Worm (Caenorhabditis elegans): ENCODE results near the gene T19A5.3.
A peak's percentile ranks its signal among the peaks of the same experiment; 100 is the strongest.

Gene T19A5.3

DNA sequence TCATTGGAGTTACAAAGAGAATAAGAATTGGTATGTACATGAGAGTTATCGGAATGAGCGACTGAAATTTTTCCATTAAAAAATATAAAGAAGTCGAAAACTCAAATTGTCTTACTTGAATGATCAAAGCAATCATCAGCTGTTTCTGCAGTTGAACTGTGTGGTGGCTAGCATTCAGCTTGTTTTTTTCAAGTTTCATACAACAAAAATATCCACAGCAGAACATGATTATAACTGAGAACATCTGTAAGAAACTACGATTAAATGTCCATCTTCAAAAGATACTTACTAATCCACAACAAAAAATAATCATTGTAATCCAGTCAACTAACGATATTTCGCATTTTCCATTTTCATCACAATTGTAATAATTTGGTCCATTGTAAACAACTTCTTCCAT lies 40.9 kb upstream of the T19A5.3 start:
- TF ChIP-seq gei-8 (GFP tag; optimal IDR thresholded peaks at IDR 0.05) (no peak), unc-62 (GFP tag; optimal IDR thresholded peaks at IDR 0.05 in 1 of 2) (peak in 1 of 2 experiments; percentile 3), unc-62 (tag; optimal IDR thresholded peaks at IDR 0.05) (no peak)

DNA sequence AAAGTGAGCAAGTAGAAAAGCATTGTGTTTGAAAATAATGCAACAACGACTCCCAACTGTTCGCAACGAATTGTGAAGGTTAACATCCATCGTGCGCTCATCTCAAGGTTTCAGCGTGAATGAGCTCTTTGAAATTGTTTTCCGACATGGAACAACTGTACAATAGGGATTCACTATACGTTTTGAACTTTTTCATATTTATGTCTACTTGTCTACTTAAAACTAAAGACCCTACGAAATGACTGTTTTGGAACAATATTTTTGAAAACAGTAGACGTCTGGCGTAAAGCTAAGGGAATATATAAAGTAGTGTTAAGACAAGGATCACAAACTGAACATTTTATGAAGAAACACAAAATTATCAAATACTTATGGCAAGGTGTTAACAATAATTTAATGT lies 39.7 kb upstream of the T19A5.3 start, which contains the start of gene str-86:
str-86 (minus strand) TSS at position 101 of the 400 bp plus-strand sequence.
- TF ChIP-seq pqm-1 (tag; optimal IDR thresholded peaks at IDR 0.05) (no peak), sdz-12 (GFP tag; optimal IDR thresholded peaks at IDR 0.05) (no peak), daf-16 (GFP tag; optimal IDR thresholded peaks at IDR 0.05) (no peak), daf-16 (tag; optimal IDR thresholded peaks at IDR 0.05) (no peak), nhr-41 (GFP tag; IDR thresholded peaks at IDR 0.05) (no peak), ceh-32 (tag; optimal IDR thresholded peaks at IDR 0.05; ENCODE audit: poor library complexity) (no peak), T20F7.1 (GFP tag; optimal IDR thresholded peaks at IDR 0.05) (no peak), fos-1 (tag; optimal IDR thresholded peaks at IDR 0.05) (no peak), F10B5.3 (tag; optimal IDR thresholded peaks at IDR 0.05) (no peak), R02D3.7 (tag; optimal IDR thresholded peaks at IDR 0.05) (no peak), vab-7 (GFP tag; IDR thresholded peaks at IDR 0.05) (no peak), mep-1 (tag; optimal IDR thresholded peaks at IDR 0.05) (no peak), spr-1 (tag; optimal IDR thresholded peaks at IDR 0.05) (no peak)

DNA sequence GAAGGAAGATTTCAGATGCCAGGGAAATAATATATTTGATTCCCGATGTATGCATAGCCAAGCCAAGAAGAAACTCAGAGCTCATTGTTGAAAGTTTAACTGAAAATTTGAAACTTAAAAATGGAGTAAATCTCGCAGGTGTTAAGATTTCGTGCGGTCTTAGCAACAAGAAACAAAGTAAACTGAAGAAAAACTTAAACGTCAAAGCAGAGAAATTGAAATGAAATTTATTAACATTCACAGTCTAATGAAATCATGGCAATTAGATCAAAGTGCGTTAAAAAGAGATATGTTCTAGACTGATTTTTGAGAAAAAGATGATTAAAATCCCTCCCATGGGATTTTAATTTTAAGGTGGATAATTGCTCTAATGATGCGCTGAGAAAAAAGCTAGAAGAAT lies 37.0 kb upstream of the T19A5.3 start, which contains the start of gene str-84:
str-84 (minus strand) TSS at position 101 of the 400 bp plus-strand sequence.
- TF ChIP-seq nhr-111 (GFP tag; optimal IDR thresholded peaks at IDR 0.05) = no peak
- TF ChIP-seq mdl-1 (tag; optimal IDR thresholded peaks at IDR 0.05) = no peak
- no peak for TF ChIP-seq ceh-32 (tag; optimal IDR thresholded peaks at IDR 0.05; ENCODE audit: poor library complexity)
- no peak for TF ChIP-seq mdt-29 (GFP tag; IDR thresholded peaks at IDR 0.05)
- TF ChIP-seq madf-9 (GFP tag; conservative IDR thresholded peaks at IDR 0.05) = no peak
- TF ChIP-seq unc-39 (tag; optimal IDR thresholded peaks at IDR 0.05) = no peak
- no peak for TF ChIP-seq hmg-1.1 (GFP tag; IDR thresholded peaks at IDR 0.05)
- no peak for TF ChIP-seq daf-19 (GFP tag; conservative IDR thresholded peaks at IDR 0.05)
- no peak for TF ChIP-seq Y48G9A.11 (GFP tag; IDR thresholded peaks at IDR 0.05)
- no peak for TF ChIP-seq spr-3 (GFP tag; optimal IDR thresholded peaks at IDR 0.05)
- TF ChIP-seq sdz-12 (GFP tag; optimal IDR thresholded peaks at IDR 0.05) = no peak
- TF ChIP-seq lin-39 (tag; optimal IDR thresholded peaks at IDR 0.05) = no peak
- TF ChIP-seq ceh-20 (GFP tag; IDR thresholded peaks at IDR 0.05) = no peak
- no peak for TF ChIP-seq ama-1 (optimal IDR thresholded peaks at IDR 0.05)
- no peak for TF ChIP-seq unc-130 (GFP tag; optimal IDR thresholded peaks at IDR 0.05)
- no peak for TF ChIP-seq zag-1 (tag; optimal IDR thresholded peaks at IDR 0.05)
- no peak for TF ChIP-seq gei-8 (GFP tag; optimal IDR thresholded peaks at IDR 0.05)
- TF ChIP-seq hlh-30 (tag; optimal IDR thresholded peaks at IDR 0.05; ENCODE audit: insufficient read depth) = no peak
- TF ChIP-seq ztf-11 (tag; optimal IDR thresholded peaks at IDR 0.05) = no peak

DNA sequence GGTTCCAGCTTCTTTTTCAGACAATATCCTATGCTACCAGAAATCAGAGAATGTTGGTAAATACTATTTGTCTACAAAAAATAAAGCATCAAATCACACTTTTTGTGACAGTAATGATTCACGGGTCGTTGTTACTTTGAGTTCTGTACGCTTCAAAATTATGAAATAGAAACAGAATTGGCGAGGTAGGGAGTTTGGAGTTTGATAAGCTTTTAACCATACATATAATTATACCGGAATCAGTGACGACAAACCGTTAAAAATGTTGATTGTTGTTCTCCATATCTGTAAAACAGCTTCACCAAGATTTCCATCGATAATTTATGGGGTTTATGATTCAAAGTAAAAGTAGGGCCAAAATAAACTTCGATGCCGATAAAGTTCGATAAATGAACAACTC lies 34.0 kb upstream of the T19A5.3 start:
- TF ChIP-seq pqm-1 (tag; optimal IDR thresholded peaks at IDR 0.05) = peak; percentile 46
- no peak for TF ChIP-seq nhr-28 (tag; optimal IDR thresholded peaks at IDR 0.05)
- no peak for TF ChIP-seq daf-16 (GFP tag; optimal IDR thresholded peaks at IDR 0.05)
- peak; percentile 66 for TF ChIP-seq daf-16 (tag; optimal IDR thresholded peaks at IDR 0.05)
- TF ChIP-seq php-3 (GFP tag; IDR thresholded peaks at IDR 0.05) = 0 out of 2 replicates have a peak, but pooled peaks have one; percentile 14
- TF ChIP-seq nhr-10 (tag; optimal IDR thresholded peaks at IDR 0.05) = no peak
- no peak for TF ChIP-seq ZK546.5 (tag; optimal IDR thresholded peaks at IDR 0.05)
- TF ChIP-seq F10B5.3 (tag; optimal IDR thresholded peaks at IDR 0.05) = no peak
- TF ChIP-seq F44E2.7 (GFP tag; IDR thresholded peaks at IDR 0.05) = no peak

Data from whole organism, L4 larva.